Worm (Caenorhabditis elegans): Measurements from ENCODE around the gene acs-1.

ce11 chrV:6551707-6552390 lies 27.1 kb downstream of the acs-1 start, which contains the start of gene twk-10:
- TF ChIP-seq cebp-2 (GFP tag; IDR thresholded peaks at IDR 0.05): 0 out of 2 replicates have a peak, but pooled peaks have one; percentile 47
- peak; percentile 70 for TF ChIP-seq snpc-4 (GFP tag; optimal IDR thresholded peaks at IDR 0.05)
- peak in 1 of 4 experiments; percentile 35 for TF ChIP-seq snpc-4 (tag; optimal IDR thresholded peaks at IDR 0.05)
- TF ChIP-seq mes-4 (tag; optimal IDR thresholded peaks at IDR 0.05): peak; percentile 18
- TF ChIP-seq sea-2 (GFP tag; IDR thresholded peaks at IDR 0.05): no peak
- no peak for TF ChIP-seq C17E4.6 (GFP tag; IDR thresholded peaks at IDR 0.05)
- TF ChIP-seq nfyb-1 (GFP tag; IDR thresholded peaks at IDR 0.05): peak; percentile 73; the same call in 1 of the 2 replicates
- TF ChIP-seq unc-62 (GFP tag; optimal IDR thresholded peaks at IDR 0.05): no peak
- TF ChIP-seq B0035.1 (tag; optimal IDR thresholded peaks at IDR 0.05): peak; percentile 15
- TF ChIP-seq hsf-1 (GFP tag; IDR thresholded peaks at IDR 0.05): no peak
- TF ChIP-seq tbx-9 (tag; optimal IDR thresholded peaks at IDR 0.05; ENCODE audit: borderline replicate concordance): no peak
- TF ChIP-seq ztf-28 (GFP tag; IDR thresholded peaks at IDR 0.05): no peak
- no peak for TF ChIP-seq nhr-120 (GFP tag; IDR thresholded peaks at IDR 0.05)
- TF ChIP-seq egrh-3 (GFP tag; IDR thresholded peaks at IDR 0.05): no peak

All from whole organism, young adult.